Worm (Caenorhabditis elegans): ENCODE data around the gene ZC504.1.
A peak's percentile ranks its signal among the peaks of the same experiment; 100 is the strongest.

ZC504.1 gene

ce11 chrX:10394238-10394637 lies 12.7 kb upstream of the ZC504.1 start:
- TF ChIP-seq tbx-8 (GFP tag; optimal IDR thresholded peaks at IDR 0.05) (no peak), hlh-1 (tag; optimal IDR thresholded peaks at IDR 0.05) (peak; percentile 93), M03D4.4 (tag; optimal IDR thresholded peaks at IDR 0.05) (peak; percentile 20), unc-120 (tag; optimal IDR thresholded peaks at IDR 0.05; ENCODE audit: poor library complexity, severe bottlenecking) (peak; percentile 60), unc-62 (GFP tag; optimal IDR thresholded peaks at IDR 0.05) (peak; percentile 87), ham-2 (GFP tag; optimal IDR thresholded peaks at IDR 0.05) (peak; percentile 25), mls-2 (tag; optimal IDR thresholded peaks at IDR 0.05) (no peak)

- TF ChIP-seq M03D4.4 (tag; optimal IDR thresholded peaks at IDR 0.05), result no peak
Measured at ce11 chrX:10395177-10395576, 11.8 kb upstream of the ZC504.1 start.

ce11 chrX:10395668-10396067 lies 11.3 kb upstream of the ZC504.1 start:
- TF ChIP-seq ham-2 (GFP tag; optimal IDR thresholded peaks at IDR 0.05), result peak; percentile 26
- no peak for TF ChIP-seq nhr-28 (tag; optimal IDR thresholded peaks at IDR 0.05)
- no peak for TF ChIP-seq lin-13 (tag; optimal IDR thresholded peaks at IDR 0.05)
- no peak for TF ChIP-seq nhr-12 (tag; optimal IDR thresholded peaks at IDR 0.05)
- no peak for TF ChIP-seq blmp-1 (tag; optimal IDR thresholded peaks at IDR 0.05)
- TF ChIP-seq unc-62 (GFP tag; optimal IDR thresholded peaks at IDR 0.05), result peak; percentile 75
- TF ChIP-seq nhr-2 (tag; optimal IDR thresholded peaks at IDR 0.05), result peak; percentile 51
- TF ChIP-seq unc-39 (tag; optimal IDR thresholded peaks at IDR 0.05), result no peak
- TF ChIP-seq lin-32 (GFP tag; optimal IDR thresholded peaks at IDR 0.05), result no peak
- TF ChIP-seq zip-8 (tag; optimal IDR thresholded peaks at IDR 0.05), result peak; percentile 21
- no peak for TF ChIP-seq nhr-76 (tag; optimal IDR thresholded peaks at IDR 0.05)
- TF ChIP-seq flh-1 (GFP tag; optimal IDR thresholded peaks at IDR 0.05), result no peak
- TF ChIP-seq hlh-1 (tag; optimal IDR thresholded peaks at IDR 0.05), result no peak
- no peak for TF ChIP-seq nhr-237 (tag; optimal IDR thresholded peaks at IDR 0.05)
- no peak for TF ChIP-seq ceh-83 (GFP tag; optimal IDR thresholded peaks at IDR 0.05)
- TF ChIP-seq mls-2 (tag; optimal IDR thresholded peaks at IDR 0.05), result peak; percentile 44
- TF ChIP-seq cnd-1 (tag; optimal IDR thresholded peaks at IDR 0.05), result peak; percentile 17
- TF ChIP-seq lsy-2 (tag; optimal IDR thresholded peaks at IDR 0.05), result no peak
- peak; percentile 17 for TF ChIP-seq pha-4 (tag; optimal IDR thresholded peaks at IDR 0.05)
- TF ChIP-seq bed-3 (GFP tag; optimal IDR thresholded peaks at IDR 0.05), result no peak
- no peak for TF ChIP-seq ceh-39 (tag; optimal IDR thresholded peaks at IDR 0.05)
- TF ChIP-seq ces-1 (GFP tag; optimal IDR thresholded peaks at IDR 0.05), result peak; percentile 44
- no peak for TF ChIP-seq ceh-43 (GFP tag; optimal IDR thresholded peaks at IDR 0.05)
- TF ChIP-seq tbx-8 (GFP tag; optimal IDR thresholded peaks at IDR 0.05), result no peak
- peak; percentile 62 for TF ChIP-seq M03D4.4 (tag; optimal IDR thresholded peaks at IDR 0.05)
- TF ChIP-seq unc-120 (tag; optimal IDR thresholded peaks at IDR 0.05; ENCODE audit: poor library complexity, severe bottlenecking), result peak; percentile 42
- TF ChIP-seq elt-1 (tag; optimal IDR thresholded peaks at IDR 0.05; ENCODE audit: borderline replicate concordance, insufficient read depth), result no peak
- peak; percentile 46 for TF ChIP-seq sptf-1 (tag; optimal IDR thresholded peaks at IDR 0.05)
- TF ChIP-seq sem-2 (GFP tag; optimal IDR thresholded peaks at IDR 0.05), result no peak
- no peak for TF ChIP-seq mep-1 (tag; optimal IDR thresholded peaks at IDR 0.05)
- peak; percentile 0 for TF ChIP-seq drap-1 (GFP tag; optimal IDR thresholded peaks at IDR 0.05)
- no peak for TF ChIP-seq mab-5 (tag; optimal IDR thresholded peaks at IDR 0.05)
- TF ChIP-seq elt-3 (tag; optimal IDR thresholded peaks at IDR 0.05), result no peak
- peak; percentile 57 for TF ChIP-seq ztf-11 (tag; optimal IDR thresholded peaks at IDR 0.05)
- no peak for TF ChIP-seq snpc-4 (tag; optimal IDR thresholded peaks at IDR 0.05)

- TF ChIP-seq drap-1 (GFP tag; optimal IDR thresholded peaks at IDR 0.05) (peak; percentile 13), sptf-1 (tag; optimal IDR thresholded peaks at IDR 0.05) (no peak), M03D4.4 (tag; optimal IDR thresholded peaks at IDR 0.05) (no peak), nhr-76 (tag; optimal IDR thresholded peaks at IDR 0.05) (no peak), ceh-83 (GFP tag; optimal IDR thresholded peaks at IDR 0.05) (peak; percentile 50), cnd-1 (tag; optimal IDR thresholded peaks at IDR 0.05) (peak; percentile 39), snpc-4 (tag; optimal IDR thresholded peaks at IDR 0.05) (no peak), ham-2 (GFP tag; optimal IDR thresholded peaks at IDR 0.05) (no peak)
Measured at ce11 chrX:10396509-10397292, 10.2 kb upstream of the ZC504.1 start, which contains the start of gene pkn-1. TSS of gene pkn-1 (plus strand) at chrX:10397242.

All from whole organism, mixed stage, embryonic.